Worm (Caenorhabditis elegans): ENCODE results near the gene wrt-2.

Gene wrt-2

DNA sequence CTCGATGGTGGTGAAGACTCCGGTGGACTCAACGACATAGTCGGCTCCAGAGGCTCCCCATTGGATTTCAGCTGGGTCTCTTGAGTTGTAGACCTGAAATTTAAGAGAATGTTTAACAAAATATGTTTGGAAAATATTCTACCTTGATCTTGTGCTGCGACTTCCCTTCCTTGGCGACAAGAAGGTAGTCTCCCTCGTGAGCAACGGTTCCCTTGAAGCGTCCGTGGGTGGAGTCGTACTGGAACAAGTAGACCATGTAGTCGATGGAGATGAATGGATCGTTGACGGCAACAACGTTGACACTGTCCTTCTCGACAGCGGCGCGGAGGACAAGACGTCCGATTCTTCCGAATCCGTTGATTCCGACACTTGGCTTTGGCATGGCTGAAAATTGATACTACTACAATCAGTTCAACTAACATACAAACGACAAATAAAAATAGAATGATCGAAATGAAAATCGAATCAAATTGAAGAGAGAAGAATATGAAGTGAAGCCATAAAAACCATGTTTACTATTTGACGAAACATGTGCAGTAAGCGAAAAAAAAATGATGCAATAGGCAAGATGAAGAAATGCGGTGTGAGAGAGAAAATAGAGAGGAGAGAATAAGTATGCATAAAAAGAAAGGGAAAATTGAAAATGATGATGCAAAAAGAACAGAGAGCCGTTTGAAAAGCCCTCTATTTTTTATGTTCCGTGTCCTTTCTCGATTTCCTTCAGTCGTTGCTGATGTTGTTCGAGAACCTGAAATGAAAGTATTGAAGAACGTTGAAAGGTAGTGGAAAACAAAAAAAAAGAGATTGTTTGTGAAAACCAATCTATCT is 20.4 kb upstream of the wrt-2 start, which contains the start of gene gpd-2 (continued):
- no peak for TF ChIP-seq elt-1 (tag; optimal IDR thresholded peaks at IDR 0.05)
- peak; percentile 62 for TF ChIP-seq ama-1 (optimal IDR thresholded peaks at IDR 0.05)
- no peak for TF ChIP-seq ceh-16 (tag; optimal IDR thresholded peaks at IDR 0.05)
- no peak for TF ChIP-seq Y55F3AM.14 (GFP tag; optimal IDR thresholded peaks at IDR 0.05)

DNA sequence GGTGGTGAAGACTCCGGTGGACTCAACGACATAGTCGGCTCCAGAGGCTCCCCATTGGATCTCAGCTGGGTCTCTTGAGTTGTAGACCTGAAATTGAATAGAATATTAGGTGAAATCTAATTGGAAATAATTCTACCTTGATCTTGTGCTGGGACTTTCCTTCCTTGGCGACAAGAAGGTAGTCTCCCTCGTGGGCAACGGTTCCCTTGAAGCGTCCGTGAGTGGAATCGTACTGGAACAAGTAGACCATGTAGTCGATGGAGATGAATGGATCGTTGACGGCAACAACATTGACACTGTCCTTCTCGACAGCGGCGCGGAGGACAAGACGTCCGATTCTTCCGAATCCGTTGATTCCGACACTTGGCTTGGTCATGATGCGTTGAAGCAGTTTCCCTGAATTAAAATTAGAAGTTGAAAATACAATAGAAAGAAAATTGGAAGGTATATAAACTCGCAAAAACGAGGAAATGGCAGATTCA is 18.8 kb upstream of the wrt-2 start, which contains the start of gene gpd-3:
Gene gpd-3 (minus strand): TSS at position 396 of the 482 bp plus-strand sequence.
- peak; percentile 75 for TF ChIP-seq ztf-4 (tag; optimal IDR thresholded peaks at IDR 0.05)
- peak; percentile 13 for TF ChIP-seq nhr-129 (tag; optimal IDR thresholded peaks at IDR 0.05)
- TF ChIP-seq nhr-11 (tag; optimal IDR thresholded peaks at IDR 0.05): no peak
- TF ChIP-seq lsy-2 (tag; optimal IDR thresholded peaks at IDR 0.05): peak in 1 of 2 experiments; percentile 33
- no peak for TF ChIP-seq nhr-23 (tag; optimal IDR thresholded peaks at IDR 0.05)
- peak; percentile 20 for TF ChIP-seq sma-9 (GFP tag; optimal IDR thresholded peaks at IDR 0.05)
- TF ChIP-seq sma-9 (tag; optimal IDR thresholded peaks at IDR 0.05): no peak
- TF ChIP-seq ama-1 (optimal IDR thresholded peaks at IDR 0.05): peak; percentile 73
- TF ChIP-seq gmeb-1 (tag; optimal IDR thresholded peaks at IDR 0.05): peak; percentile 39
- peak; percentile 17 for TF ChIP-seq sma-3 (GFP tag; optimal IDR thresholded peaks at IDR 0.05)
- TF ChIP-seq crh-2 (tag; optimal IDR thresholded peaks at IDR 0.05): peak; percentile 37

DNA sequence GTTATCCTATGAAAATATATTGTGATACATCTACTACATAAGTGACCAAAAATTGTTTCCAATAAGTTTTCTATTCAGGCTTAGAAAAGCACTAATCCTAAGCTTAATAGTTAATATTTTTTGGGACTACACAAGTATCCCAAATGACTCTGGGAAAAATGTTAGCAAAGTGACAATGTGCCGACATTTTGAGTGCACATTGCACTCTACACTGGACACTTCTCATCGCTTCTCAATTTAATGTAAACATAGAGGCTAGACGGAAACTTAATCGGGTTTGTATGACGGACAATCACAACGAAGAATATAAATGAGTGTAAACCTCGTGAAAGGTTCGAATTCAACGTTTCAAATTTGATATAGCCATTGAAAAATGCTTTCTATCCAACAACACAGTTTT is 17.5 kb upstream of the wrt-2 start:
- peak; percentile 60 for TF ChIP-seq nhr-6 (tag; optimal IDR thresholded peaks at IDR 0.05)
- peak; percentile 21 for TF ChIP-seq snpc-4 (tag; optimal IDR thresholded peaks at IDR 0.05)
- no peak for TF ChIP-seq dmd-4 (tag; optimal IDR thresholded peaks at IDR 0.05)
- TF ChIP-seq nhr-129 (tag; optimal IDR thresholded peaks at IDR 0.05): peak; percentile 87
- peak; percentile 74 for TF ChIP-seq lin-13 (GFP tag; optimal IDR thresholded peaks at IDR 0.05)
- TF ChIP-seq lin-39 (tag; optimal IDR thresholded peaks at IDR 0.05): no peak
- TF ChIP-seq skn-1 (tag; optimal IDR thresholded peaks at IDR 0.05): no peak
- no peak for TF ChIP-seq C34F6.9 (tag; optimal IDR thresholded peaks at IDR 0.05)
- no peak for TF ChIP-seq R02D3.7 (tag; optimal IDR thresholded peaks at IDR 0.05)
- TF ChIP-seq sem-4 (tag; optimal IDR thresholded peaks at IDR 0.05): peak; percentile 13
- peak; percentile 61 for TF ChIP-seq nhr-25 (tag; optimal IDR thresholded peaks at IDR 0.05)
- TF ChIP-seq blmp-1 (tag; optimal IDR thresholded peaks at IDR 0.05; ENCODE audit: insufficient read depth): peak; percentile 23
- TF ChIP-seq nhr-10 (tag; optimal IDR thresholded peaks at IDR 0.05): no peak
- TF ChIP-seq sma-3 (GFP tag; optimal IDR thresholded peaks at IDR 0.05): peak; percentile 71
- TF ChIP-seq zag-1 (tag; optimal IDR thresholded peaks at IDR 0.05): no peak
- TF ChIP-seq F13H6.1 (tag; optimal IDR thresholded peaks at IDR 0.05): peak; percentile 45
- peak; percentile 70 for TF ChIP-seq ztf-4 (tag; optimal IDR thresholded peaks at IDR 0.05)
- TF ChIP-seq unc-39 (tag; optimal IDR thresholded peaks at IDR 0.05): no peak
- peak; percentile 67 for TF ChIP-seq crh-2 (tag; optimal IDR thresholded peaks at IDR 0.05)
- no peak for TF ChIP-seq lin-11 (tag; optimal IDR thresholded peaks at IDR 0.05)
- peak; percentile 95 for TF ChIP-seq ama-1 (optimal IDR thresholded peaks at IDR 0.05)
- TF ChIP-seq unc-55 (GFP tag; optimal IDR thresholded peaks at IDR 0.05): peak; percentile 15
- TF ChIP-seq egl-27 (tag; optimal IDR thresholded peaks at IDR 0.05): peak; percentile 15
- peak; percentile 58 for TF ChIP-seq nhr-21 (tag; optimal IDR thresholded peaks at IDR 0.05)
- TF ChIP-seq elt-1 (tag; optimal IDR thresholded peaks at IDR 0.05): no peak
- TF ChIP-seq nhr-11 (tag; optimal IDR thresholded peaks at IDR 0.05): peak; percentile 74
- peak in 1 of 2 experiments; percentile 42 for TF ChIP-seq lsy-2 (tag; optimal IDR thresholded peaks at IDR 0.05)
- peak; percentile 80 for TF ChIP-seq sma-9 (GFP tag; optimal IDR thresholded peaks at IDR 0.05)
- TF ChIP-seq sma-9 (tag; optimal IDR thresholded peaks at IDR 0.05): no peak
- TF ChIP-seq unc-62 (GFP tag; optimal IDR thresholded peaks at IDR 0.05): no peak

DNA sequence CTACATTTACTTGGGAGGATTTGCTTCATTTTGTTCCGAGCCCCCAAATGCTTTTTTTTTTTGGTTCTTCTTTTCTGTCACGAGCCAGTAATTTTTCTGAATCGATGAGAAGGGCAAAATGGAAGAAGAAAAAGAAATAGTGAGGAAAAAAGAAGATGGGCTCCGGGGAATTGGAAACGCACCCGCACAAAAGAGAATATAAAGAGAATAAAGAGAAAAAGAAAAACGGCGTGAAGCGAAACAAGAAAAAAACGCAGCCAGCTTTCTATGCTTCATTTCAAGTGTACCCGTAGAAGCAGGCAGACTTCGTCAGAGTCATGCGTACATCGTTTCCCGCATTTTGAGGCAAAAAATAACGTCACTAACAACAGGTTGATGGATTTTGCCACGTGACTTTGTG is 16.9 kb upstream of the wrt-2 start:
- peak; percentile 67 for TF ChIP-seq zag-1 (tag; optimal IDR thresholded peaks at IDR 0.05)
- TF ChIP-seq nhr-129 (tag; optimal IDR thresholded peaks at IDR 0.05): peak; percentile 54
- TF ChIP-seq crh-2 (tag; optimal IDR thresholded peaks at IDR 0.05): peak; percentile 29
- no peak for TF ChIP-seq unc-39 (tag; optimal IDR thresholded peaks at IDR 0.05)
- TF ChIP-seq nhr-6 (tag; optimal IDR thresholded peaks at IDR 0.05): no peak
- TF ChIP-seq C34F6.9 (tag; optimal IDR thresholded peaks at IDR 0.05): peak; percentile 59
- TF ChIP-seq fos-1 (tag; optimal IDR thresholded peaks at IDR 0.05): no peak
- peak in 1 of 2 experiments; percentile 31 for TF ChIP-seq lsy-2 (tag; optimal IDR thresholded peaks at IDR 0.05)
- no peak for TF ChIP-seq nhr-25 (tag; optimal IDR thresholded peaks at IDR 0.05)
- no peak for TF ChIP-seq F13H6.1 (tag; optimal IDR thresholded peaks at IDR 0.05)
- peak; percentile 30 for TF ChIP-seq unc-55 (GFP tag; optimal IDR thresholded peaks at IDR 0.05)
- peak in 1 of 2 experiments; percentile 48 for TF ChIP-seq mdl-1 (tag; optimal IDR thresholded peaks at IDR 0.05)
- TF ChIP-seq sma-9 (GFP tag; optimal IDR thresholded peaks at IDR 0.05): peak; percentile 46
- TF ChIP-seq sma-9 (tag; optimal IDR thresholded peaks at IDR 0.05): no peak
- no peak for TF ChIP-seq ztf-1 (GFP tag; conservative IDR thresholded peaks at IDR 0.05)
- no peak for TF ChIP-seq nhr-12 (tag; optimal IDR thresholded peaks at IDR 0.05)
